Worm (Caenorhabditis elegans): ENCODE measurements around the gene sde-2.
A peak's percentile ranks its signal among the peaks of the same experiment; 100 is the strongest.

Gene sde-2

DNA sequence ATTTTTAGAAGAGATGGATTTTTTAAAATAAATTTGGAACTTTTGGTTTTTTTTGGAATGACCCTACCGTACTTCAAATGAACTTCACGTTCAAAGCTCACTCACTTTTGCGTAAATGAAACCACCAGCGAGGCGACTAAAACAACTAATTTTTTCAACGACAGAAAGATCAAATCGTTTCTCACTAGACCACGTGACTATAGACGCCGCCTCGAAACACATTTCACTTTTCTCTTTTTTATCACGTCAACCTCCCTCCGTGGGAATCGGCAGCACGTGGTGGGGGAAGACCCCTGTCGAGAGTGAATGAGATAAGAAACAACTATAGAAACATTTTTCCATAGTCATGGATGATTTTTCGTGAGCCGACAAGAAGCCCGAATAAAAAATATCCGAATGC, 29.9 kb downstream of the sde-2 start:
- TF ChIP-seq R02D3.7 (tag; optimal IDR thresholded peaks at IDR 0.05) (no peak), snpc-4 (tag; optimal IDR thresholded peaks at IDR 0.05) (peak; percentile 48), pqm-1 (tag; optimal IDR thresholded peaks at IDR 0.05) (peak; percentile 87), daf-12 (tag; optimal IDR thresholded peaks at IDR 0.05) (no peak), jun-1 (tag; optimal IDR thresholded peaks at IDR 0.05) (peak; percentile 68), nhr-76 (tag; optimal IDR thresholded peaks at IDR 0.05) (no peak), sea-2 (GFP tag; optimal IDR thresholded peaks at IDR 0.05) (no peak), skn-1 (tag; optimal IDR thresholded peaks at IDR 0.05) (no peak), nhr-23 (tag; optimal IDR thresholded peaks at IDR 0.05) (peak; percentile 76), elt-3 (tag; optimal IDR thresholded peaks at IDR 0.05) (no peak), lin-39 (tag; optimal IDR thresholded peaks at IDR 0.05) (peak; percentile 30), mdl-1 (tag; optimal IDR thresholded peaks at IDR 0.05) (peak; percentile 94), fkh-10 (GFP tag; optimal IDR thresholded peaks at IDR 0.05) (no peak), ceh-28 (tag; optimal IDR thresholded peaks at IDR 0.05) (no peak), pha-4 (tag; optimal IDR thresholded peaks at IDR 0.05) (peak; percentile 68), ceh-82 (tag; optimal IDR thresholded peaks at IDR 0.05) (no peak), ama-1 (optimal IDR thresholded peaks at IDR 0.05) (peak; percentile 84), ztf-4 (tag; optimal IDR thresholded peaks at IDR 0.05) (peak; percentile 54), elt-1 (tag; optimal IDR thresholded peaks at IDR 0.05) (peak; percentile 73), nhr-11 (tag; optimal IDR thresholded peaks at IDR 0.05) (no peak), nhr-28 (tag; optimal IDR thresholded peaks at IDR 0.05) (no peak), nhr-43 (tag; optimal IDR thresholded peaks at IDR 0.05; ENCODE audit: poor library complexity, severe bottlenecking) (peak; percentile 91), hmg-11 (tag; optimal IDR thresholded peaks at IDR 0.05) (no peak), egl-5 (tag; optimal IDR thresholded peaks at IDR 0.05) (peak; percentile 13), aly-2 (tag; optimal IDR thresholded peaks at IDR 0.05) (no peak), elt-2 (tag; optimal IDR thresholded peaks at IDR 0.05) (peak; percentile 92), nhr-25 (tag; optimal IDR thresholded peaks at IDR 0.05) (peak; percentile 91), lsy-12 (tag; optimal IDR thresholded peaks at IDR 0.05) (peak; percentile 55), mml-1 (tag; optimal IDR thresholded peaks at IDR 0.05) (peak; percentile 14), ZK546.5 (tag; optimal IDR thresholded peaks at IDR 0.05) (no peak), nfya-1 (tag; optimal IDR thresholded peaks at IDR 0.05; ENCODE audit: insufficient read depth) (peak; percentile 73), tbx-2 (tag; optimal IDR thresholded peaks at IDR 0.05) (peak; percentile 49), nhr-237 (tag; optimal IDR thresholded peaks at IDR 0.05) (no peak)

DNA sequence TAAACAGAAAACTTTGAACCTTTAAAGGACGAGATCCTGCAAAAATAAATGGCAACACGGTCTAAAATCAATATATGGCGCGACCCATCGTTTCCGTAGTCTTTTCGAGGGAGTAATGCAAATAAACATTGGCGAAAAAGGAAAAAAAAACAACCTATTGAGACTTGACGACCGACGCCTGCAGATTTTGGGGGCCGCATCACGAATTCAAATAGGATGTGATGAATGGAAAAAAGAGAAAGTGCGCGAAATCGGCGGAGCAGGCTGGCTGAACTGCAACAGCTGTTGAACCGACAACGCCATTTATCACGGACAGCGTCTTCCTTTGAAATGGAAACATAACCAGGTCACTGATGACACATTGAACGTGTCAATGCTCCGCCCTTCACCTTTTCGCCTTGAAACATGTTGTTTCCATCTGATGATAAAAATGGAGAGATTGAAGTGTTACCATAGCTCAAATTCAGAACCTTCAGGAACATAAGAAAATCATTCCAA, 30.5 kb downstream of the sde-2 start:
- TF ChIP-seq ama-1 (optimal IDR thresholded peaks at IDR 0.05) (peak; percentile 54), tbx-2 (tag; optimal IDR thresholded peaks at IDR 0.05) (no peak), nhr-43 (tag; optimal IDR thresholded peaks at IDR 0.05; ENCODE audit: poor library complexity, severe bottlenecking) (peak; percentile 36), lin-39 (tag; optimal IDR thresholded peaks at IDR 0.05) (peak; percentile 72), ZK546.5 (tag; optimal IDR thresholded peaks at IDR 0.05) (no peak)

DNA sequence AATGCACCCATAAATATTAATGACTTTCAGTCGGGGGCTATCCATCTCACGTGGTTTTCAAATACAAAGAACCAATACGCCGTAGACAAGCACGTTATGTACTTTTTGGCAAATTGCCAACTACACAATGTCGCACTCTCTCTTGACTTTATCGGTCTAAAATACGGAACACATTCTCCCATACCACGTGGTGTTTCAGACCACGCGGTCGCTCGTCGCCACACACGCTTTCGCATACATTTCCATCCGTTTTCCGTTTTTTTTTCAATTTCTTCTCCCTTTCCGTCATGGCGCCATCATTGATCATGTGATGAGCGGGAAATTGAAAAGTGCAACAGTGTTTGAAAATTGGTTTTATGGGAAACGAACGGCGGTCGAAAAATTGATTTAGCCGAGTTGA, 31.2 kb downstream of the sde-2 start:
- peak; percentile 67 for TF ChIP-seq nfya-1 (tag; optimal IDR thresholded peaks at IDR 0.05; ENCODE audit: insufficient read depth)
- peak; percentile 6 for TF ChIP-seq lin-39 (tag; optimal IDR thresholded peaks at IDR 0.05)
- TF ChIP-seq ZK546.5 (tag; optimal IDR thresholded peaks at IDR 0.05): no peak
- peak; percentile 58 for TF ChIP-seq elt-1 (tag; optimal IDR thresholded peaks at IDR 0.05)
- peak; percentile 95 for TF ChIP-seq nhr-25 (tag; optimal IDR thresholded peaks at IDR 0.05)
- TF ChIP-seq daf-12 (tag; optimal IDR thresholded peaks at IDR 0.05): no peak
- no peak for TF ChIP-seq mml-1 (tag; optimal IDR thresholded peaks at IDR 0.05)
- peak; percentile 96 for TF ChIP-seq elt-2 (tag; optimal IDR thresholded peaks at IDR 0.05)
- no peak for TF ChIP-seq ceh-82 (tag; optimal IDR thresholded peaks at IDR 0.05)
- peak; percentile 95 for TF ChIP-seq nhr-23 (tag; optimal IDR thresholded peaks at IDR 0.05)
- peak; percentile 89 for TF ChIP-seq lsy-12 (tag; optimal IDR thresholded peaks at IDR 0.05)
- TF ChIP-seq nhr-77 (tag; optimal IDR thresholded peaks at IDR 0.05): no peak
- no peak for TF ChIP-seq fkh-10 (GFP tag; optimal IDR thresholded peaks at IDR 0.05)
- no peak for TF ChIP-seq eor-1 (tag; optimal IDR thresholded peaks at IDR 0.05)
- no peak for TF ChIP-seq ceh-9 (tag; optimal IDR thresholded peaks at IDR 0.05)
- no peak for TF ChIP-seq aly-2 (tag; optimal IDR thresholded peaks at IDR 0.05)
- TF ChIP-seq egl-27 (tag; optimal IDR thresholded peaks at IDR 0.05): no peak
- peak; percentile 88 for TF ChIP-seq jun-1 (tag; optimal IDR thresholded peaks at IDR 0.05)
- peak; percentile 59 for TF ChIP-seq snpc-4 (tag; optimal IDR thresholded peaks at IDR 0.05)
- TF ChIP-seq hmg-11 (tag; optimal IDR thresholded peaks at IDR 0.05): no peak
- TF ChIP-seq nhr-43 (tag; optimal IDR thresholded peaks at IDR 0.05; ENCODE audit: poor library complexity, severe bottlenecking): peak; percentile 98
- TF ChIP-seq ceh-28 (tag; optimal IDR thresholded peaks at IDR 0.05): no peak
- TF ChIP-seq nhr-28 (tag; optimal IDR thresholded peaks at IDR 0.05): no peak
- peak in 1 of 3 experiments; percentile 67 for TF ChIP-seq elt-3 (tag; optimal IDR thresholded peaks at IDR 0.05)
- TF ChIP-seq unc-62 (GFP tag; optimal IDR thresholded peaks at IDR 0.05): no peak
- TF ChIP-seq nhr-11 (tag; optimal IDR thresholded peaks at IDR 0.05): no peak
- peak; percentile 94 for TF ChIP-seq mdl-1 (tag; optimal IDR thresholded peaks at IDR 0.05)
- TF ChIP-seq nhr-12 (tag; optimal IDR thresholded peaks at IDR 0.05): no peak
- TF ChIP-seq pqm-1 (tag; optimal IDR thresholded peaks at IDR 0.05): peak; percentile 75
- TF ChIP-seq unc-39 (tag; optimal IDR thresholded peaks at IDR 0.05): no peak
- no peak for TF ChIP-seq sea-2 (GFP tag; optimal IDR thresholded peaks at IDR 0.05)
- no peak for TF ChIP-seq fos-1 (tag; optimal IDR thresholded peaks at IDR 0.05)
- TF ChIP-seq lin-15B (tag; optimal IDR thresholded peaks at IDR 0.05): peak; percentile 59
- no peak for TF ChIP-seq ztf-11 (tag; optimal IDR thresholded peaks at IDR 0.05)
- TF ChIP-seq nhr-237 (tag; optimal IDR thresholded peaks at IDR 0.05): no peak
- TF ChIP-seq R02D3.7 (tag; optimal IDR thresholded peaks at IDR 0.05): peak; percentile 10
- TF ChIP-seq tbx-2 (tag; optimal IDR thresholded peaks at IDR 0.05): peak; percentile 86
- TF ChIP-seq nhr-67 (tag; optimal IDR thresholded peaks at IDR 0.05): no peak
- TF ChIP-seq zag-1 (tag; optimal IDR thresholded peaks at IDR 0.05): no peak
